Worm (Caenorhabditis elegans): Measurements from ENCODE around the gene srh-16.
A peak's percentile ranks its signal among the peaks of the same experiment; 100 is the strongest.

Gene srh-16

DNA sequence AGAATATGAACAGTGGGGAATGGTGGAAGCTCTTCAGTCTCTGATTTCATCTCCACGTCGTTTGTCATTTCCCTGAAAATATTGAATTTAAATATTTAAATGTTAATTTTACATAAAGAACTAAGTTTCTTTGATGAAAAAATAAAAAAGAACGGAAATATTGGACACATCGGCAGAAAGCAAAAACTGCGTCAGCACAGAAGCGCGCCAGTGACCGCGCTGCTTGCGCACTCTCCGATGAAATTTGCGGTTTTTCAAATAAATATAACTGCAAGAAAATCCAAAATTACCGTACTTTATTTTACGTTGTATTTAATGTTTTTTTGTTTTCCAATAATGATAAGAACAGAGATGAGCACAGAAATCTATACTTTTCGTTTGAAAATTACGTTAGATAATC is at the start of gene srh-16, which contains the start of gene srpa-68:
Gene srh-16, plus strand, starts transcription at position 275 of the 400 bp plus-strand sequence.
Gene srpa-68, minus strand, starts transcription at position 72 of the 400 bp plus-strand sequence.
- no peak for TF ChIP-seq elt-1 (tag; optimal IDR thresholded peaks at IDR 0.05)
- TF ChIP-seq nhr-11 (tag; optimal IDR thresholded peaks at IDR 0.05) = no peak
- peak; percentile 91 for TF ChIP-seq C34F6.9 (tag; optimal IDR thresholded peaks at IDR 0.05)
- TF ChIP-seq zag-1 (tag; optimal IDR thresholded peaks at IDR 0.05) = peak; percentile 37
- TF ChIP-seq nhr-77 (tag; optimal IDR thresholded peaks at IDR 0.05) = no peak
- TF ChIP-seq Y55F3AM.14 (GFP tag; optimal IDR thresholded peaks at IDR 0.05) = peak; percentile 22
- peak; percentile 74 for TF ChIP-seq snpc-4 (tag; optimal IDR thresholded peaks at IDR 0.05)
- TF ChIP-seq blmp-1 (tag; optimal IDR thresholded peaks at IDR 0.05; ENCODE audit: insufficient read depth) = peak; percentile 47
- TF ChIP-seq ZK546.5 (tag; optimal IDR thresholded peaks at IDR 0.05) = peak; percentile 26
- peak; percentile 65 for TF ChIP-seq egl-27 (tag; optimal IDR thresholded peaks at IDR 0.05)
- TF ChIP-seq unc-62 (GFP tag; optimal IDR thresholded peaks at IDR 0.05) = peak; percentile 43
- peak; percentile 56 for TF ChIP-seq nhr-129 (tag; optimal IDR thresholded peaks at IDR 0.05)
- no peak for TF ChIP-seq skn-1 (tag; optimal IDR thresholded peaks at IDR 0.05)
- peak; percentile 81 for TF ChIP-seq lin-13 (GFP tag; optimal IDR thresholded peaks at IDR 0.05)
- no peak for TF ChIP-seq nhr-6 (tag; optimal IDR thresholded peaks at IDR 0.05)
- no peak for TF ChIP-seq alr-1 (tag; optimal IDR thresholded peaks at IDR 0.05)
- TF ChIP-seq ztf-4 (tag; optimal IDR thresholded peaks at IDR 0.05) = peak; percentile 61
- TF ChIP-seq nhr-10 (tag; optimal IDR thresholded peaks at IDR 0.05) = peak; percentile 70
- TF ChIP-seq nhr-25 (tag; optimal IDR thresholded peaks at IDR 0.05) = peak; percentile 88
- peak; percentile 88 for TF ChIP-seq F13H6.1 (tag; optimal IDR thresholded peaks at IDR 0.05)
- TF ChIP-seq lsy-2 (tag; optimal IDR thresholded peaks at IDR 0.05) = peak; percentile 90 to 95
- TF ChIP-seq lin-39 (tag; optimal IDR thresholded peaks at IDR 0.05) = no peak
- TF ChIP-seq sem-4 (tag; optimal IDR thresholded peaks at IDR 0.05) = peak; percentile 83
- TF ChIP-seq dmd-4 (tag; optimal IDR thresholded peaks at IDR 0.05) = peak; percentile 45
- no peak for TF ChIP-seq ztf-1 (GFP tag; conservative IDR thresholded peaks at IDR 0.05)
- peak; percentile 95 for TF ChIP-seq sma-9 (GFP tag; optimal IDR thresholded peaks at IDR 0.05)
- TF ChIP-seq sma-9 (tag; optimal IDR thresholded peaks at IDR 0.05) = no peak
- no peak for TF ChIP-seq mbf-1 (tag; optimal IDR thresholded peaks at IDR 0.05)
- TF ChIP-seq ztf-11 (tag; optimal IDR thresholded peaks at IDR 0.05) = no peak
- peak; percentile 56 for TF ChIP-seq nhr-237 (tag; optimal IDR thresholded peaks at IDR 0.05)
- peak; percentile 81 for TF ChIP-seq lin-11 (tag; optimal IDR thresholded peaks at IDR 0.05)
- no peak for TF ChIP-seq aly-2 (tag; optimal IDR thresholded peaks at IDR 0.05)
- no peak for TF ChIP-seq mdl-1 (tag; optimal IDR thresholded peaks at IDR 0.05)
- peak; percentile 91 for TF ChIP-seq crh-2 (tag; optimal IDR thresholded peaks at IDR 0.05)
- peak; percentile 99 for TF ChIP-seq gmeb-1 (tag; optimal IDR thresholded peaks at IDR 0.05)
- peak; percentile 95 for TF ChIP-seq unc-55 (GFP tag; optimal IDR thresholded peaks at IDR 0.05)
- TF ChIP-seq ceh-82 (tag; optimal IDR thresholded peaks at IDR 0.05) = peak; percentile 53
- no peak for TF ChIP-seq unc-39 (tag; optimal IDR thresholded peaks at IDR 0.05)
- TF ChIP-seq ama-1 (optimal IDR thresholded peaks at IDR 0.05) = peak; percentile 41
- TF ChIP-seq nhr-23 (tag; optimal IDR thresholded peaks at IDR 0.05) = no peak
- peak; percentile 90 for TF ChIP-seq sma-3 (GFP tag; optimal IDR thresholded peaks at IDR 0.05)
- peak; percentile 69 for TF ChIP-seq fos-1 (tag; optimal IDR thresholded peaks at IDR 0.05)
- peak; percentile 77 for TF ChIP-seq R02D3.7 (tag; optimal IDR thresholded peaks at IDR 0.05)
- peak; percentile 75 for TF ChIP-seq ceh-16 (tag; optimal IDR thresholded peaks at IDR 0.05)
- peak; percentile 79 for TF ChIP-seq nhr-21 (tag; optimal IDR thresholded peaks at IDR 0.05)
- no peak for TF ChIP-seq elt-3 (tag; optimal IDR thresholded peaks at IDR 0.05)
- peak; percentile 93 for TF ChIP-seq mab-5 (tag; optimal IDR thresholded peaks at IDR 0.05)
- TF ChIP-seq nhr-12 (tag; optimal IDR thresholded peaks at IDR 0.05) = no peak
- no peak for TF ChIP-seq peb-1 (tag; optimal IDR thresholded peaks at IDR 0.05)

Data from whole organism, L2 larva.